Worm (Caenorhabditis elegans): ENCODE data around the gene C30G12.2.

C30G12.2 gene

ce11 chrII:7287709-7288108 is 2.5 kb upstream of the C30G12.2 start:
- TF ChIP-seq F33H1.4 (GFP tag; IDR thresholded peaks at IDR 0.05) (no peak), cebp-1 (GFP tag; IDR thresholded peaks at IDR 0.05) (peak; percentile 84), cebp-1 (tag; optimal IDR thresholded peaks at IDR 0.05) (peak; percentile 90), rec-8 (tag; optimal IDR thresholded peaks at IDR 0.05) (no peak), mcd-1 (GFP tag; IDR thresholded peaks at IDR 0.05) (no peak), fkh-3 (tag; optimal IDR thresholded peaks at IDR 0.05) (no peak), nhr-120 (GFP tag; IDR thresholded peaks at IDR 0.05) (no peak), B0261.1 (tag; optimal IDR thresholded peaks at IDR 0.05) (no peak), unc-62 (GFP tag; optimal IDR thresholded peaks at IDR 0.05) (peak; percentile 87), somi-1 (GFP tag; optimal IDR thresholded peaks at IDR 0.05) (peak; percentile 12), egrh-3 (GFP tag; IDR thresholded peaks at IDR 0.05) (no peak), ztf-26 (tag; optimal IDR thresholded peaks at IDR 0.05) (peak; percentile 4)

ce11 chrII:7295917-7296316 is 5.7 kb downstream of the C30G12.2 start, which contains the start of gene C30G12.6:
TSS of gene C30G12.6 (minus strand) at chrII:7296017.
- no peak for TF ChIP-seq xnd-1 (tag; optimal IDR thresholded peaks at IDR 0.05)
- TF ChIP-seq snpc-3.4 (tag; optimal IDR thresholded peaks at IDR 0.05) = peak; percentile 33

DNA sequence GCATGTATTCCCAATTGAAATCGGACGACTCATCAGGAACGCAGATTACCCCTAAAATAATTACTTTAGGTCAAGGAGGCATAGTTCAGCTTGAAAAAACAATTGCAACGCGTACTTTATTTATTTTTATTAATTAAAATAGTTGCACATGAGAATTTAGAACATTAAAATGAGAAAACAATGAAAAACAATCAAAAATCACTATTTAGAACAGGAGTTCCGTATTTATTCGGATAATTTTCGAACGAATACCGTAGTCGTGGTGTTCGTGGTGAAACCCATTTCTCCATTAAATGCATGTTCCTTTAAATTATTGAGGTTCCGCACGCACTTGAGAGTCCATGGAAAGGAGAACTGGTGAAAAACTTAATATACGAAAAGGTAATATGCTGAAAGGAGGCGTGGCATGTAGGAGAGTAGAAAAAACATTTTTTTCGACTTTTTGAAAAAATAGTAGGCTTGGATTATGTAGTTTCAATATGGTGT is 8.0 kb downstream of the C30G12.2 start, which contains the start of gene puf-8:
Gene puf-8, minus strand, starts transcription at position 51 of the 486 bp plus-strand sequence.
- TF ChIP-seq dpl-1 (GFP tag; optimal IDR thresholded peaks at IDR 0.05) (no peak), efl-1 (GFP tag; optimal IDR thresholded peaks at IDR 0.05) (peak; percentile 21), F33H1.4 (GFP tag; IDR thresholded peaks at IDR 0.05) (peak; percentile 71), xnd-1 (tag; optimal IDR thresholded peaks at IDR 0.05) (peak; percentile 29), Y53F4B.3 (GFP tag; IDR thresholded peaks at IDR 0.05) (no peak), B0035.1 (tag; optimal IDR thresholded peaks at IDR 0.05) (no peak), mes-4 (tag; optimal IDR thresholded peaks at IDR 0.05) (no peak), cebp-2 (GFP tag; IDR thresholded peaks at IDR 0.05) (no peak), lin-35 (GFP tag; optimal IDR thresholded peaks at IDR 0.05) (no peak), madf-8 (GFP tag; conservative IDR thresholded peaks at IDR 0.05) (no peak), rec-8 (tag; optimal IDR thresholded peaks at IDR 0.05) (no peak), C06A6.2 (GFP tag; conservative IDR thresholded peaks at IDR 0.05) (no peak), athp-1 (tag; optimal IDR thresholded peaks at IDR 0.05) (no peak), mel-28 (tag; optimal IDR thresholded peaks at IDR 0.05; ENCODE audit: borderline replicate concordance) (no peak), ztf-25 (GFP tag; IDR thresholded peaks at IDR 0.05) (no peak), somi-1 (GFP tag; optimal IDR thresholded peaks at IDR 0.05) (no peak), egl-18 (GFP tag; IDR thresholded peaks at IDR 0.05) (no peak), ztf-22 (GFP tag; optimal IDR thresholded peaks at IDR 0.05) (no peak), zfh-2 (GFP tag; conservative IDR thresholded peaks at IDR 0.05) (no peak), aptf-3 (GFP tag; IDR thresholded peaks at IDR 0.05) (no peak), K11D2.4 (GFP tag; IDR thresholded peaks at IDR 0.05) (no peak), B0261.1 (tag; optimal IDR thresholded peaks at IDR 0.05) (no peak), ztf-18 (tag; optimal IDR thresholded peaks at IDR 0.05) (peak; percentile 37), pha-4 (tag; optimal IDR thresholded peaks at IDR 0.05) (no peak), hlh-26 (GFP tag; conservative IDR thresholded peaks at IDR 0.05) (no peak), madf-6 (GFP tag; IDR thresholded peaks at IDR 0.05) (peak; percentile 37), ceh-58 (GFP tag; IDR thresholded peaks at IDR 0.05) (no peak), sea-2 (GFP tag; IDR thresholded peaks at IDR 0.05) (no peak), nfya-1 (tag; optimal IDR thresholded peaks at IDR 0.05; ENCODE audit: borderline replicate concordance, insufficient read depth) (no peak), lsl-1 (GFP tag; optimal IDR thresholded peaks at IDR 0.05) (peak; percentile 77), egl-44 (GFP tag; IDR thresholded peaks at IDR 0.05) (no peak), Y95B8A.8 (GFP tag; IDR thresholded peaks at IDR 0.05) (no peak), egrh-3 (GFP tag; IDR thresholded peaks at IDR 0.05) (no peak), F57A8.1 (GFP tag; optimal IDR thresholded peaks at IDR 0.05) (no peak)

Data from whole organism, young adult.